Worm (Caenorhabditis elegans) whole organism, L4/young adult: Measurements from ENCODE around the gene gst-9.
A peak's percentile ranks its signal among the peaks of the same experiment; 100 is the strongest.

ENCODE experiments used
- W03F9.2 ChIP-seq: fragments of 150-350 bp; optimal IDR thresholded peaks from 2 replicates; lab custom pipeline; 2014; ENCODE audit warnings: missing biosample characterization, missing genetic modification characterization
- dao-5 ChIP-seq: sonication (generic microtip); optimal IDR thresholded peaks from 2 replicates; lab custom pipeline; 2016; ENCODE audit warnings: missing genotype, missing genetic modification characterization, moderate library complexity, missing compliant biosample characterization
- him-1 ChIP-seq: sonication (generic microtip); optimal IDR thresholded peaks from 2 replicates; lab custom pipeline; 2016; ENCODE audit warnings: missing genotype, missing genetic modification reagents, missing genetic modification characterization, missing compliant biosample characterization

DNA sequence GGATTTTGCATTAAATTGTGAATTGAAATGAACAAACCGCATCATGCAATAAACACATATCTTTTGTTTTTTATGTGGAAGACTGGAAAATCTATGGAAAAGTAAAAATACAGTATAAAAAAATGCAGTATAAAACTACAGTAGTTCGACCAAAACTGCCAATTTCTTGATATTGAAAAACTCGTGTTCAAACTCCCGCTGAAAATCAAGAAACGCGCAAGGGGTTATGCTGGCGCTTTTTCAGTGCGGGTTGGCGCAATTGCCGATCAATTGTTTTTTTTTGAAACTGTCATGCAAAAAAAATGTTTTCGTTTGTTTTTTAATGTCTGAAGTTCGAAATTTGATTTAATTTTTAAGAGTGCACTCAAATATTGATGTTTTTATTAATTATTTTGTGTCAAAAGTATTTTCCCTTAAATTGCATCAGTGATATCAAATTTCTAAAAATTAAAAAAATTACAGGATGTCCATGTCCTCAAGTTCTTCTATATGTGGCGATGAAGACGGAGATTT, 39.7 kb upstream of the gst-9 start, which contains the start of gene dnj-9:
- TF ChIP-seq him-1 (tag; lab: Kevin White, UChicago) (peak; percentile 92), dao-5 (tag; lab: Kevin White, UChicago) (no peak), W03F9.2 (tag; lab: Kevin White, UChicago) (peak; percentile 97)
